Fruit fly (Drosophila melanogaster) whole organism, embryonic: ENCODE measurements around the gene CG7810.

Experiments used
- Antp ChIP-seq: fragments of 200-800 bp; sonication (Bioruptor generic); optimal IDR thresholded peaks from 3 replicates; lab custom pipeline; 2016; ENCODE audit warnings: missing biosample characterization, missing genetic modification characterization
- Asciz ChIP-seq: fragments of 200-800 bp; sonication (Bioruptor generic); optimal IDR thresholded peaks from 2 replicates; lab custom pipeline; 2017; ENCODE audit warnings: missing biosample characterization, mild to moderate bottlenecking, missing genetic modification characterization, missing genetic modification reagents
- B-H2 ChIP-seq: fragments of 200-800 bp; sonication (Bioruptor generic); optimal IDR thresholded peaks from 2 replicates; lab custom pipeline; 2018; ENCODE audit warnings: missing biosample characterization, mild to moderate bottlenecking, missing genetic modification characterization
- CG10431 ChIP-seq: fragments of 200-800 bp; sonication (Bioruptor generic); optimal IDR thresholded peaks from 3 replicates; lab custom pipeline; 2018; ENCODE audit warnings: missing biosample characterization, mild to moderate bottlenecking, missing genetic modification characterization
- CG12104 ChIP-seq: fragments of 200-800 bp; sonication (Bioruptor generic); optimal IDR thresholded peaks from 3 replicates; lab custom pipeline; 2016; ENCODE audit warnings: missing biosample characterization, missing genetic modification characterization
- CG13296 ChIP-seq: fragments of 200-800 bp; sonication (Bioruptor generic); optimal IDR thresholded peaks from 3 replicates; lab custom pipeline; 2018; ENCODE audit warnings: missing biosample characterization, mild to moderate bottlenecking, missing genetic modification characterization
- CG1602 ChIP-seq: fragments of 200-800 bp; sonication (Bioruptor generic); optimal IDR thresholded peaks from 3 replicates; lab custom pipeline; 2016; ENCODE audit warnings: missing biosample characterization, missing genetic modification characterization
- CG31365 ChIP-seq: fragments of 200-800 bp; sonication (Bioruptor generic); optimal IDR thresholded peaks from 2 replicates; lab custom pipeline; 2018; ENCODE audit warnings: missing biosample characterization, mild to moderate bottlenecking, missing genetic modification characterization
- CG3847 ChIP-seq: fragments of 200-800 bp; sonication (Bioruptor generic); IDR thresholded peaks from 2 replicates; pipeline ENCODE4 v1.3.6; 2022; ENCODE audit warnings: missing biosample characterization, missing genetic modification characterization
- CG4730 ChIP-seq: fragments of 200-800 bp; sonication (Bioruptor generic); IDR thresholded peaks from 2 replicates; pipeline ENCODE4 v1.3.6; 2022; ENCODE audit warnings: missing biosample characterization, missing genetic modification characterization
- CG4820 ChIP-seq: fragments of 200-800 bp; sonication (Bioruptor generic); optimal IDR thresholded peaks from 3 replicates; lab custom pipeline; 2016; ENCODE audit warnings: missing biosample characterization, missing genetic modification characterization
- CG4854 ChIP-seq: fragments of 200-800 bp; sonication (Bioruptor generic); optimal IDR thresholded peaks from 2 replicates; lab custom pipeline; 2016; ENCODE audit warnings: missing biosample characterization, missing genetic modification characterization, inconsistent platforms
- CG6765 ChIP-seq: fragments of 200-800 bp; sonication (Bioruptor generic); optimal IDR thresholded peaks from 3 replicates; lab custom pipeline; 2017; ENCODE audit warnings: missing biosample characterization, mild to moderate bottlenecking, missing genetic modification characterization
- CG8765 ChIP-seq: fragments of 200-800 bp; sonication (Bioruptor generic); IDR thresholded peaks from 2 replicates; pipeline ENCODE4 v1.3.6; 2022; ENCODE audit warnings: missing biosample characterization, missing genetic modification characterization
- CkIIα-i1 ChIP-seq: fragments of 200-800 bp; sonication (Bioruptor generic); IDR thresholded peaks from 2 replicates; pipeline ENCODE4 v1.3.6; 2022; ENCODE audit warnings: missing biosample characterization, missing genetic modification characterization
- CrebB ChIP-seq: fragments of 200-800 bp; sonication (Bioruptor generic); optimal IDR thresholded peaks from 3 replicates; lab custom pipeline; 2018; ENCODE audit warnings: missing biosample characterization, mild to moderate bottlenecking, missing genetic modification characterization
- Dek ChIP-seq: fragments of 200-800 bp; sonication (Bioruptor generic); optimal IDR thresholded peaks from 3 replicates; lab custom pipeline; 2019; ENCODE audit warnings: missing biosample characterization, mild to moderate bottlenecking, missing genetic modification characterization, moderate library complexity
- Dip2 ChIP-seq: fragments of 200-800 bp; sonication (Bioruptor generic); IDR thresholded peaks from 2 replicates; pipeline ENCODE4 v1.3.6; 2022; ENCODE audit warnings: missing biosample characterization, missing genetic modification characterization
- Dll ChIP-seq: fragments of 200-800 bp; sonication (Bioruptor generic); IDR thresholded peaks from 4 replicates; pipeline ENCODE4 v1.3.6; 2022; ENCODE audit warnings: missing biosample characterization, missing genetic modification characterization; ENCODE audit not compliant: partially characterized antibody
- Dref ChIP-seq: fragments of 200-800 bp; sonication (Bioruptor generic); IDR thresholded peaks from 2 replicates; pipeline ENCODE4 v1.3.6; 2022; ENCODE audit warnings: missing biosample characterization, missing genetic modification characterization
- Fer2 ChIP-seq: fragments of 200-800 bp; sonication (Bioruptor generic); optimal IDR thresholded peaks from 2 replicates; lab custom pipeline; 2018; ENCODE audit warnings: missing biosample characterization, mild to moderate bottlenecking, missing genetic modification characterization, moderate library complexity
- HmgZ ChIP-seq: fragments of 200-800 bp; sonication (Bioruptor generic); optimal IDR thresholded peaks from 2 replicates; lab custom pipeline; 2018; ENCODE audit warnings: missing biosample characterization, mild to moderate bottlenecking, missing genetic modification characterization
- Hr39 ChIP-seq: fragments of >200 bp; optimal IDR thresholded peaks from 2 replicates; lab custom pipeline; 2017
- Hr78 ChIP-seq, 2 experiments: fragments of 200-800 bp in 1 of 2; fragments of >200 bp in 1 of 2; sonication (Bioruptor generic) in 1 of 2; optimal IDR thresholded peaks; 2 replicates each; lab custom pipeline; 2017 to 2019; ENCODE audit warnings: missing biosample characterization in 2 of 2, missing genetic modification characterization in 2 of 2, mild to moderate bottlenecking in 1 of 2, moderate library complexity in 1 of 2
- Mrtf ChIP-seq: fragments of 200-800 bp; sonication (Bioruptor generic); IDR thresholded peaks from 3 replicates; pipeline ENCODE4 v1.3.6; 2022; ENCODE audit warnings: missing biosample characterization, missing genetic modification characterization
- NK7.1 ChIP-seq: fragments of 200-800 bp; sonication (Bioruptor generic); optimal IDR thresholded peaks from 3 replicates; lab custom pipeline; 2016; ENCODE audit warnings: missing biosample characterization, missing genetic modification characterization
- NfI ChIP-seq: fragments of 200-800 bp; sonication (Bioruptor generic); optimal IDR thresholded peaks from 3 replicates; lab custom pipeline; 2018; ENCODE audit warnings: missing biosample characterization, mild to moderate bottlenecking, missing genetic modification characterization, moderate library complexity
- Sry-δ ChIP-seq: fragments of 200-800 bp; sonication (Bioruptor generic); optimal IDR thresholded peaks from 2 replicates; lab custom pipeline; 2016; ENCODE audit warnings: missing biosample characterization, missing genetic modification characterization
- Taf1 ChIP-seq: fragments of 200-800 bp; sonication (Bioruptor generic); IDR thresholded peaks from 2 replicates; pipeline ENCODE4 v1.3.6; 2022; ENCODE audit warnings: missing biosample characterization, missing genetic modification characterization
- ab ChIP-seq: fragments of 200-800 bp; sonication (Bioruptor generic); optimal IDR thresholded peaks from 2 replicates; lab custom pipeline; 2016; ENCODE audit warnings: missing biosample characterization, missing genetic modification characterization
- abd-A ChIP-seq: fragments of 200-800 bp; sonication (Bioruptor generic); optimal IDR thresholded peaks from 3 replicates; lab custom pipeline; 2019; ENCODE audit warnings: missing biosample characterization, mild to moderate bottlenecking, missing genetic modification characterization, moderate library complexity
- bbx ChIP-seq: fragments of 200-800 bp; sonication (Bioruptor generic); IDR thresholded peaks from 2 replicates; pipeline ENCODE4 v1.3.6; 2022; ENCODE audit warnings: missing biosample characterization, missing genetic modification characterization; ENCODE audit not compliant: partially characterized antibody
- chinmo ChIP-seq: fragments of 200-800 bp; sonication (Bioruptor generic); IDR thresholded peaks from 4 replicates; pipeline ENCODE4 v1.3.6; 2022; ENCODE audit warnings: missing biosample characterization, missing genetic modification characterization; ENCODE audit not compliant: partially characterized antibody
- crol ChIP-seq: fragments of 200-800 bp; sonication (Bioruptor generic); IDR thresholded peaks from 2 replicates; pipeline ENCODE4 v1.3.6; 2022; ENCODE audit warnings: missing biosample characterization, missing genetic modification characterization
- eve ChIP-seq, 2 experiments: fragments of >200 bp; optimal IDR thresholded peaks; 2 replicates each; lab custom pipeline; 2017; ENCODE audit warnings: missing biosample characterization in 2 of 2, missing genetic modification characterization in 2 of 2
- gfzf ChIP-seq: fragments of 200-800 bp; sonication (Bioruptor generic); optimal IDR thresholded peaks from 2 replicates; lab custom pipeline; 2016; ENCODE audit warnings: missing biosample characterization, mild to moderate bottlenecking, missing genetic modification characterization, moderate library complexity
- ham ChIP-seq: fragments of 200-800 bp; sonication (Bioruptor generic); IDR thresholded peaks from 2 replicates; pipeline ENCODE4 v1.3.6; 2022; ENCODE audit warnings: missing biosample characterization, missing genetic modification characterization
- lola ChIP-seq, 3 experiments: fragments of >200 bp in 2 of 3; fragments of 200-800 bp in 1 of 3; sonication (Bioruptor generic) in 1 of 3; optimal IDR thresholded peaks; 2 replicates each; lab custom pipeline; 2017 to 2019; ENCODE audit warnings: missing biosample characterization in 3 of 3, missing genetic modification characterization in 3 of 3, mild to moderate bottlenecking in 1 of 3, moderate library complexity in 1 of 3
- nau ChIP-seq: fragments of 200-800 bp; sonication (Bioruptor generic); optimal IDR thresholded peaks from 3 replicates; lab custom pipeline; 2017; ENCODE audit warnings: missing biosample characterization, mild to moderate bottlenecking, missing genetic modification characterization, missing genetic modification reagents
- nom ChIP-seq: fragments of 200-800 bp; sonication (Bioruptor generic); optimal IDR thresholded peaks from 2 replicates; lab custom pipeline; 2017; ENCODE audit warnings: missing biosample characterization, missing genetic modification characterization, mild to moderate bottlenecking, moderate library complexity, missing genetic modification reagents
- otp ChIP-seq: fragments of 200-800 bp; sonication (Bioruptor generic); IDR thresholded peaks from 3 replicates; pipeline ENCODE4, ENCODE4 v1.3.6; 2022; ENCODE audit warnings: missing biosample characterization, missing genetic modification characterization
- pho ChIP-seq: fragments of 200-800 bp; sonication (Bioruptor generic); optimal IDR thresholded peaks from 2 replicates; lab custom pipeline; 2016; ENCODE audit warnings: missing biosample characterization, missing genetic modification characterization
- phol ChIP-seq: fragments of 200-800 bp; sonication (Bioruptor generic); optimal IDR thresholded peaks from 3 replicates; lab custom pipeline; 2018; ENCODE audit warnings: missing biosample characterization, mild to moderate bottlenecking, missing genetic modification characterization, moderate library complexity
- psq ChIP-seq: fragments of 200-800 bp; sonication (Bioruptor generic); optimal IDR thresholded peaks from 2 replicates; lab custom pipeline; 2017; ENCODE audit warnings: missing biosample characterization, missing genetic modification characterization
- shn ChIP-seq: fragments of 200-800 bp; sonication (Bioruptor generic); optimal IDR thresholded peaks from 3 replicates; lab custom pipeline; 2016; ENCODE audit warnings: missing biosample characterization, missing genetic modification characterization
- sima ChIP-seq: fragments of 200-800 bp; sonication (Bioruptor generic); optimal IDR thresholded peaks from 2 replicates; lab custom pipeline; 2016; ENCODE audit warnings: missing biosample characterization, missing genetic modification characterization
- sr ChIP-seq: fragments of 200-800 bp; sonication (Bioruptor generic); IDR thresholded peaks from 3 replicates; pipeline ENCODE4 v1.3.6; 2022; ENCODE audit warnings: missing biosample characterization, missing genetic modification characterization
- ttk ChIP-seq: fragments of 200-800 bp; sonication (Bioruptor generic); IDR thresholded peaks from 2 replicates; pipeline ENCODE4 v2.1.2; 2022; ENCODE audit warnings: missing biosample characterization, missing genetic modification characterization
- usp ChIP-seq: fragments of >200 bp; optimal IDR thresholded peaks from 2 replicates; lab custom pipeline; 2017; ENCODE audit warnings: missing biosample characterization, missing genetic modification characterization
- z ChIP-seq: fragments of 200-800 bp; sonication (Bioruptor generic); IDR thresholded peaks from 3 replicates; pipeline ENCODE4 v1.3.6; 2022; ENCODE audit warnings: missing biosample characterization, missing genetic modification characterization

The CG7810 gene

dm6 chr2L:8289352-8290091 is 21.5 kb downstream of the CG7810 start (continued):
- TF ChIP-seq nau (GFP tag; lab: Kevin White, UChicago) (no peak), shn (GFP tag; lab: Kevin White, UChicago) (no peak), psq (GFP tag; lab: Kevin White, UChicago) (no peak), Asciz (GFP tag; lab: Kevin White, UChicago) (no peak), otp (GFP tag; lab: Robert Waterston, UW) (0 out of 3 replicates have a peak, but pooled peaks have one; percentile 4), CG1602 (GFP tag; lab: Kevin White, UChicago) (no peak), Dll (0 out of 4 replicates have a peak, but pooled peaks have one; percentile 18), CG3847 (GFP tag; lab: Robert Waterston, UW) (no peak), CG10431 (GFP tag; lab: Kevin White, UChicago) (peak; percentile 6), sima (GFP tag; lab: Kevin White, UChicago) (no peak), CG4730 (GFP tag; lab: Robert Waterston, UW) (no peak), z (GFP tag; lab: Robert Waterston, UW) (no peak), sr (GFP tag; lab: Robert Waterston, UW) (no peak), Taf1 (no peak), Sry-δ (GFP tag; lab: Kevin White, UChicago) (no peak), ham (no peak), CG6765 (GFP tag; lab: Kevin White, UChicago) (no peak), ttk (GFP tag; lab: Robert Waterston, UW) (no peak), chinmo (GFP tag; lab: Robert Waterston, UW) (0 out of 4 replicates have a peak, but pooled peaks have one; percentile 39), Dip2 (GFP tag; lab: Robert Waterston, UW) (no peak), CG8765 (no peak), lola (GFP tag; optimal IDR thresholded peaks at IDR 0.05; lab: Kevin White, UChicago) (peak in 1 of 3 experiments; percentile 9), Antp (GFP tag; lab: Kevin White, UChicago) (no peak), bbx (GFP tag; lab: Robert Waterston, UW) (no peak), Dref (GFP tag; lab: Robert Waterston, UW) (no peak), CG4854 (GFP tag; lab: Kevin White, UChicago) (no peak), nom (GFP tag; lab: Kevin White, UChicago) (no peak), eve (GFP tag; optimal IDR thresholded peaks at IDR 0.05; lab: Kevin White, UChicago) (no peak), CG4820 (GFP tag; lab: Kevin White, UChicago) (no peak), pho (GFP tag; lab: Kevin White, UChicago) (no peak), CkIIα-i1 (GFP tag; lab: Robert Waterston, UW) (no peak), crol (peak; percentile 78), CrebB (no peak), gfzf (GFP tag; lab: Kevin White, UChicago) (no peak), Dek (no peak), Mrtf (GFP tag; lab: Robert Waterston, UW) (no peak), B-H2 (no peak), CG31365 (tag; lab: Kevin White, UChicago) (no peak), HmgZ (tag; lab: Kevin White, UChicago) (no peak), usp (GFP tag; lab: Kevin White, UChicago) (no peak), NK7.1 (GFP tag; lab: Kevin White, UChicago) (no peak), ab (GFP tag; lab: Kevin White, UChicago) (no peak), CG13296 (no peak), phol (tag; lab: Kevin White, UChicago) (no peak), CG12104 (GFP tag; lab: Kevin White, UChicago) (no peak), NfI (GFP tag; lab: Kevin White, UChicago) (no peak), Fer2 (tag; lab: Kevin White, UChicago) (no peak), Hr39 (lab: Kevin White, UChicago) (no peak), abd-A (tag; lab: Kevin White, UChicago) (no peak), Hr78 (GFP tag; optimal IDR thresholded peaks at IDR 0.05; lab: Kevin White, UChicago) (peak in 1 of 2 experiments; percentile 57)
